Fruit fly (Drosophila melanogaster) whole organism, embryonic: ENCODE data around the gene Tfb5.
A peak's percentile ranks its signal among the peaks of the same experiment; 100 is the strongest.

ENCODE experiments used
- CG11247 ChIP-seq: fragments of 200-800 bp; sonication (Bioruptor generic); IDR thresholded peaks from 2 replicates; pipeline ENCODE4 v1.3.6; 2022; ENCODE audit warnings: missing biosample characterization, missing genetic modification characterization
- CG13287 ChIP-seq: fragments of 200-800 bp; sonication (Bioruptor generic); IDR thresholded peaks from 2 replicates; pipeline ENCODE4 v1.3.6; 2022; ENCODE audit warnings: missing biosample characterization, missing genetic modification characterization; ENCODE audit not compliant: partially characterized antibody
- CG13424 ChIP-seq: fragments of 200-800 bp; sonication (Bioruptor generic); optimal IDR thresholded peaks from 2 replicates; lab custom pipeline; 2019; ENCODE audit warnings: missing biosample characterization, mild to moderate bottlenecking, missing genetic modification characterization, moderate library complexity
- CG13775 ChIP-seq: fragments of 200-800 bp; sonication (Bioruptor generic); optimal IDR thresholded peaks from 3 replicates; lab custom pipeline; 2017; ENCODE audit warnings: missing biosample characterization, mild to moderate bottlenecking, missing genetic modification characterization
- CG13894 ChIP-seq: fragments of 200-800 bp; sonication (Bioruptor generic); optimal IDR thresholded peaks from 3 replicates; lab custom pipeline; 2018; ENCODE audit warnings: missing biosample characterization, mild to moderate bottlenecking, missing genetic modification characterization, moderate library complexity
- CG16779 ChIP-seq: fragments of 200-800 bp; sonication (Bioruptor generic); IDR thresholded peaks from 2 replicates; pipeline ENCODE4 v1.3.6; 2022; ENCODE audit warnings: missing biosample characterization, missing genetic modification characterization
- CG16863 ChIP-seq: fragments of 200-800 bp; sonication (Bioruptor generic); optimal IDR thresholded peaks from 3 replicates; lab custom pipeline; 2016; ENCODE audit warnings: missing biosample characterization, missing genetic modification characterization
- CG17385 ChIP-seq: fragments of 200-800 bp; sonication (Bioruptor generic); optimal IDR thresholded peaks from 3 replicates; lab custom pipeline; 2018; ENCODE audit warnings: missing biosample characterization, mild to moderate bottlenecking, missing genetic modification characterization
- CG17802 ChIP-seq: fragments of 200-800 bp; sonication (Bioruptor generic); optimal IDR thresholded peaks from 2 replicates; lab custom pipeline; 2018; ENCODE audit warnings: missing biosample characterization, mild to moderate bottlenecking, missing genetic modification characterization, moderate library complexity
- CG18619 ChIP-seq: fragments of 200-800 bp; sonication (Bioruptor generic); optimal IDR thresholded peaks from 3 replicates; lab custom pipeline; 2017; ENCODE audit warnings: missing biosample characterization, mild to moderate bottlenecking, missing genetic modification characterization
- CG2116 ChIP-seq: fragments of 200-800 bp; sonication (Bioruptor generic); optimal IDR thresholded peaks from 3 replicates; lab custom pipeline; 2018; ENCODE audit warnings: missing biosample characterization, mild to moderate bottlenecking, missing genetic modification characterization
- CG2712 ChIP-seq: fragments of 200-800 bp; optimal IDR thresholded peaks from 3 replicates; lab custom pipeline; 2019; ENCODE audit warnings: missing biosample characterization, mild to moderate bottlenecking, missing genetic modification characterization, moderate library complexity
- CG34422 ChIP-seq: fragments of 200-800 bp; sonication (Bioruptor generic); IDR thresholded peaks from 3 replicates; pipeline ENCODE4 v1.3.6; 2022; ENCODE audit warnings: missing biosample characterization, missing genetic modification characterization
- CG3995 ChIP-seq: fragments of 200-800 bp; sonication (Bioruptor generic); optimal IDR thresholded peaks from 3 replicates; lab custom pipeline; 2016; ENCODE audit warnings: missing biosample characterization, missing genetic modification characterization
- CG5953 ChIP-seq: fragments of 200-800 bp; sonication (Bioruptor generic); IDR thresholded peaks from 2 replicates; pipeline ENCODE4 v1.3.6; 2022; ENCODE audit warnings: missing biosample characterization, missing genetic modification characterization
- CG8359 ChIP-seq: fragments of 200-800 bp; sonication (Bioruptor generic); optimal IDR thresholded peaks from 2 replicates; lab custom pipeline; 2017; ENCODE audit warnings: missing biosample characterization, mild to moderate bottlenecking, missing genetic modification characterization, borderline replicate concordance
- CG9215 ChIP-seq: fragments of 200-800 bp; sonication (Bioruptor generic); IDR thresholded peaks from 2 replicates; pipeline ENCODE4 v1.3.6; 2022; ENCODE audit warnings: missing biosample characterization, missing genetic modification characterization
- CG9437 ChIP-seq: fragments of 200-800 bp; sonication (Bioruptor generic); optimal IDR thresholded peaks from 2 replicates; lab custom pipeline; 2018; ENCODE audit warnings: missing biosample characterization, mild to moderate bottlenecking, missing genetic modification characterization
- Drgx ChIP-seq: fragments of 200-800 bp; sonication (Bioruptor generic); IDR thresholded peaks from 2 replicates; pipeline ENCODE4 v1.3.6; 2022; ENCODE audit warnings: missing biosample characterization, missing genetic modification characterization
- Gug ChIP-seq: fragments of 200-800 bp; sonication (Bioruptor generic); IDR thresholded peaks from 4 replicates; pipeline ENCODE4 v1.3.6; 2022; ENCODE audit warnings: missing biosample characterization, missing genetic modification characterization
- H15 ChIP-seq: fragments of 200-800 bp; sonication (Bioruptor generic); IDR thresholded peaks from 3 replicates; pipeline ENCODE4 v1.3.6; 2022; ENCODE audit warnings: missing biosample characterization, missing genetic modification characterization
- HLH3B ChIP-seq: fragments of 200-800 bp; sonication (Bioruptor generic); IDR thresholded peaks from 2 replicates; pipeline ENCODE4 v1.3.6; 2022; ENCODE audit warnings: missing biosample characterization, missing genetic modification characterization
- HmgD ChIP-seq: fragments of 200-800 bp; sonication (Bioruptor generic); optimal IDR thresholded peaks from 3 replicates; lab custom pipeline; 2016; ENCODE audit warnings: missing biosample characterization, missing genetic modification characterization
- HmgZ ChIP-seq: fragments of 200-800 bp; sonication (Bioruptor generic); optimal IDR thresholded peaks from 2 replicates; lab custom pipeline; 2018; ENCODE audit warnings: missing biosample characterization, mild to moderate bottlenecking, missing genetic modification characterization
- Jarid2 ChIP-seq: fragments of 200-800 bp; sonication (Bioruptor generic); optimal IDR thresholded peaks from 3 replicates; lab custom pipeline; 2017; ENCODE audit warnings: mild to moderate bottlenecking, missing biosample characterization, missing genetic modification reagents, missing genetic modification characterization
- Myb ChIP-seq: fragments of 200-800 bp; sonication (Bioruptor generic); optimal IDR thresholded peaks from 2 replicates; lab custom pipeline; 2016; ENCODE audit warnings: missing biosample characterization, missing genetic modification characterization
- NC2β ChIP-seq: fragments of 200-800 bp; sonication (Bioruptor generic); optimal IDR thresholded peaks from 2 replicates; lab custom pipeline; 2016; ENCODE audit warnings: missing biosample characterization, missing genetic modification characterization
- Tbp ChIP-seq: fragments of >200 bp; optimal IDR thresholded peaks from 2 replicates; lab custom pipeline; 2018; ENCODE audit warnings: missing biosample characterization, missing genetic modification characterization
- az2 ChIP-seq: fragments of 200-800 bp; sonication (Bioruptor generic); optimal IDR thresholded peaks from 3 replicates; lab custom pipeline; 2016; ENCODE audit warnings: missing biosample characterization, missing genetic modification characterization
- bsh ChIP-seq, 2 experiments: fragments of 200-800 bp; sonication (Bioruptor generic); optimal IDR thresholded peaks; 2 replicates each; lab custom pipeline; 2017 to 2018; ENCODE audit warnings: mild to moderate bottlenecking in 2 of 2, missing biosample characterization in 2 of 2, missing genetic modification characterization in 2 of 2, moderate library complexity in 1 of 2
- chinmo ChIP-seq: fragments of 200-800 bp; sonication (Bioruptor generic); IDR thresholded peaks from 4 replicates; pipeline ENCODE4 v1.3.6; 2022; ENCODE audit warnings: missing biosample characterization, missing genetic modification characterization; ENCODE audit not compliant: partially characterized antibody
- croc ChIP-seq: fragments of 200-800 bp; sonication (Bioruptor generic); conservative IDR thresholded peaks from 3 replicates; pipeline ENCODE4 v1.3.6; 2022; ENCODE audit warnings: missing biosample characterization, missing genetic modification characterization
- dmrt99B ChIP-seq: fragments of 200-800 bp; sonication (Bioruptor generic); optimal IDR thresholded peaks from 2 replicates; lab custom pipeline; 2018; ENCODE audit warnings: missing biosample characterization, mild to moderate bottlenecking, missing genetic modification characterization, moderate library complexity
- gfzf ChIP-seq: fragments of 200-800 bp; sonication (Bioruptor generic); optimal IDR thresholded peaks from 2 replicates; lab custom pipeline; 2016; ENCODE audit warnings: missing biosample characterization, mild to moderate bottlenecking, missing genetic modification characterization, moderate library complexity
- grau ChIP-seq: fragments of 200-800 bp; optimal IDR thresholded peaks from 3 replicates; lab custom pipeline; 2019; ENCODE audit warnings: missing biosample characterization, mild to moderate bottlenecking, missing genetic modification characterization, moderate library complexity
- gro ChIP-seq: fragments of 200-800 bp; sonication (Bioruptor generic); optimal IDR thresholded peaks from 2 replicates; lab custom pipeline; 2016; ENCODE audit warnings: missing biosample characterization, missing genetic modification characterization
- gsb ChIP-seq: fragments of 200-800 bp; sonication (Bioruptor generic); IDR thresholded peaks from 2 replicates; pipeline ENCODE4 v1.3.6; 2022; ENCODE audit warnings: missing biosample characterization, missing genetic modification characterization
- oc ChIP-seq: fragments of 200-800 bp; sonication (Bioruptor generic); optimal IDR thresholded peaks from 2 replicates; lab custom pipeline; 2018; ENCODE audit warnings: missing biosample characterization, mild to moderate bottlenecking, missing genetic modification characterization, moderate library complexity
- onecut ChIP-seq: fragments of 200-800 bp; sonication (Bioruptor generic); IDR thresholded peaks from 2 replicates; pipeline ENCODE4 v1.3.6; 2022; ENCODE audit warnings: missing biosample characterization, missing genetic modification characterization
- pnt ChIP-seq: fragments of 200-800 bp; sonication (Bioruptor generic); optimal IDR thresholded peaks from 3 replicates; lab custom pipeline; 2016; ENCODE audit warnings: missing biosample characterization, missing genetic modification characterization
- pzg ChIP-seq: fragments of 200-800 bp; sonication (Bioruptor generic); optimal IDR thresholded peaks from 3 replicates; lab custom pipeline; 2018; ENCODE audit warnings: missing biosample characterization, mild to moderate bottlenecking, missing genetic modification characterization, moderate library complexity
- salm ChIP-seq: fragments of 200-800 bp; sonication (Bioruptor generic); optimal IDR thresholded peaks from 2 replicates; lab custom pipeline; 2018; ENCODE audit warnings: missing biosample characterization, mild to moderate bottlenecking, missing genetic modification characterization
- seq ChIP-seq: fragments of 200-800 bp; sonication (Bioruptor generic); IDR thresholded peaks from 2 replicates; pipeline ENCODE4 v1.3.6; 2022; ENCODE audit warnings: missing biosample characterization, missing genetic modification characterization
- sisA ChIP-seq: fragments of 200-800 bp; sonication (Bioruptor generic); IDR thresholded peaks from 2 replicates; pipeline ENCODE4 v1.3.6; 2022; ENCODE audit warnings: missing biosample characterization, missing genetic modification characterization
- sna ChIP-seq: fragments of 200-800 bp; sonication (Bioruptor generic); IDR thresholded peaks from 2 replicates; pipeline ENCODE4 v1.3.6; 2022; ENCODE audit warnings: missing biosample characterization, missing genetic modification characterization; ENCODE audit not compliant: partially characterized antibody
- ttk ChIP-seq: fragments of 200-800 bp; sonication (Bioruptor generic); IDR thresholded peaks from 2 replicates; pipeline ENCODE4 v2.1.2; 2022; ENCODE audit warnings: missing biosample characterization, missing genetic modification characterization
- unc-4 ChIP-seq: fragments of 200-800 bp; sonication (Bioruptor generic); IDR thresholded peaks from 2 replicates; pipeline ENCODE4 v1.3.6; 2022; ENCODE audit warnings: missing biosample characterization, missing genetic modification characterization; ENCODE audit not compliant: partially characterized antibody
- unpg ChIP-seq: fragments of 200-800 bp; sonication (Bioruptor generic); optimal IDR thresholded peaks from 3 replicates; lab custom pipeline; 2018; ENCODE audit warnings: missing biosample characterization, mild to moderate bottlenecking, missing genetic modification characterization, moderate library complexity
- vnd ChIP-seq: fragments of 200-800 bp; sonication (Bioruptor generic); IDR thresholded peaks from 3 replicates; pipeline ENCODE4 v1.3.6; 2022; ENCODE audit warnings: missing biosample characterization, missing genetic modification characterization; ENCODE audit not compliant: partially characterized antibody
- zfh1 ChIP-seq: fragments of 200-800 bp; sonication (Bioruptor generic); IDR thresholded peaks from 3 replicates; pipeline ENCODE4 v1.3.6; 2022; ENCODE audit warnings: missing biosample characterization, missing genetic modification characterization

Tfb5 gene

DNA sequence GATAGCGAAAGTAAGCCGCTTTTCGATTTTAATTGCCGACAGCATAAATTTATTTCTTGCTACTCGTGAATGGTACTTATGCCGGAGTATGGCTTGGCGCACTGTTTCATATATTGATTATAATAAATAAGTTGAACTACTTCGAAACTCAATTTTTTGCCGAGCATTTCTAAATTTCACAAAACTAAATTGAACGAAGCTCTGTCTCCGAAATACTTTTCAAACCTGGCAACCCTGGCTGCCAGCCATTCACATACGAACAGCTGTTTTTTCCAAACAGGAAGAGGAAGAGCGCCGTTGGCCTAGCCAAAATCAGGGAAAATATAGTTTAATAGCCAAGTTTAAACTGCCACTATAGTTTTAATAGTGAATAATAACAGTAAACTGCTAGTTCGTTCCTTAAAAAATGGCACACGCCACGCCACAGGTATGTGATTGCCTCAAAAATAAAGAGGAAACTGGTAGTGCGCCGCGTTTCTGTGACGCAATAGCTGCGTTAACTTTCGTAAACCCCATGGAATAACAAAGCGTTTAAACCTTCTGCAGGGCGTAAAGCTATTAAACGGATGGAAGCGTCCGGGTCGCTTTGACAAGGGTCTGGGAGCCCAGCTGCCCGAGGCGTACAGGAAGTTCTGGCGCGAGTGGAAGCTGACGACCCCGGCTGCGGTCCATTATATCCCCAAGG lies 36.8 kb downstream of the Tfb5 start, which contains the start of gene mRpL28 (continued):
- TF ChIP-seq oc (tag; lab: Kevin White, UChicago) (no peak), CG13894 (tag; lab: Kevin White, UChicago) (no peak), HmgD (GFP tag; lab: Kevin White, UChicago) (no peak), CG9215 (no peak), CG17802 (peak; percentile 4), grau (tag; lab: Kevin White, UChicago) (peak; percentile 37), croc (no peak), CG2712 (peak; percentile 41), Myb (GFP tag; lab: Kevin White, UChicago) (no peak), dmrt99B (tag; lab: Kevin White, UChicago) (no peak), unpg (peak; percentile 20), pnt (GFP tag; lab: Kevin White, UChicago) (no peak), CG11247 (GFP tag; lab: Robert Waterston, UW) (no peak), chinmo (GFP tag; lab: Robert Waterston, UW) (no peak), ttk (GFP tag; lab: Robert Waterston, UW) (no peak), CG13424 (tag; lab: Kevin White, UChicago) (peak; percentile 44), CG18619 (GFP tag; lab: Kevin White, UChicago) (no peak), gro (GFP tag; lab: Kevin White, UChicago) (no peak), NC2β (no peak), gfzf (peak; percentile 13), HLH3B (GFP tag; lab: Robert Waterston, UW) (no peak), Jarid2 (GFP tag; lab: Kevin White, UChicago) (no peak), unc-4 (GFP tag; lab: Robert Waterston, UW) (peak; percentile 54), CG17385 (GFP tag; lab: Kevin White, UChicago) (peak; percentile 98), CG9437 (GFP tag; lab: Kevin White, UChicago) (peak; percentile 28), CG34422 (GFP tag; lab: Robert Waterston, UW) (peak; percentile 11; the same call in 1 of the 3 replicates), salm (no peak), sna (GFP tag; lab: Robert Waterston, UW) (peak; percentile 45; the same call in 1 of the 2 replicates), H15 (GFP tag; lab: Robert Waterston, UW) (no peak), CG2116 (GFP tag; lab: Kevin White, UChicago) (no peak), Drgx (GFP tag; lab: Robert Waterston, UW) (no peak), Tbp (GFP tag; lab: Kevin White, UChicago) (no peak), pzg (GFP tag; lab: Kevin White, UChicago) (peak; percentile 44), CG8359 (no peak), CG13775 (GFP tag; lab: Kevin White, UChicago) (no peak), az2 (GFP tag; lab: Kevin White, UChicago) (no peak), seq (GFP tag; lab: Robert Waterston, UW) (no peak), gsb (GFP tag; lab: Robert Waterston, UW) (no peak), vnd (no peak), CG16779 (GFP tag; lab: Robert Waterston, UW) (no peak), CG13287 (GFP tag; lab: Robert Waterston, UW) (peak; percentile 72; the same call in 1 of the 2 replicates), sisA (GFP tag; lab: Robert Waterston, UW) (no peak), CG16863 (no peak), HmgZ (tag; lab: Kevin White, UChicago) (peak; percentile 57), Gug (GFP tag; lab: Robert Waterston, UW) (no peak), onecut (no peak), zfh1 (GFP tag; lab: Robert Waterston, UW) (no peak), CG5953 (GFP tag; lab: Robert Waterston, UW) (no peak), bsh (GFP tag; optimal IDR thresholded peaks at IDR 0.05; lab: Kevin White, UChicago) (peak in 1 of 2 experiments; percentile 18), CG3995 (GFP tag; lab: Kevin White, UChicago) (peak; percentile 29)
